Fruit fly (Drosophila melanogaster) whole organism, pupa: ENCODE results near the gene Nuak.

Source experiments
- CG12605 ChIP-seq: fragments of 200-800 bp; sonication (Bioruptor generic); IDR thresholded peaks from 2 replicates; pipeline ENCODE4 v1.3.6; 2022; ENCODE audit warnings: missing biosample characterization, missing genetic modification characterization
- CG32121 ChIP-seq: fragments of 200-800 bp; sonication (Bioruptor generic); IDR thresholded peaks from 2 replicates; pipeline ENCODE4 v1.3.6; 2022; ENCODE audit warnings: missing biosample characterization, missing genetic modification characterization
- CG4496 ChIP-seq: fragments of 200-800 bp; sonication (Bioruptor generic); IDR thresholded peaks from 3 replicates; pipeline ENCODE4 v1.3.6; 2022; ENCODE audit warnings: missing biosample characterization, missing genetic modification characterization
- CG8159 ChIP-seq: fragments of 200-800 bp; sonication (Bioruptor generic); optimal IDR thresholded peaks from 3 replicates; lab custom pipeline; 2018; ENCODE audit warnings: missing biosample characterization, mild to moderate bottlenecking, missing genetic modification characterization, moderate library complexity
- D1 ChIP-seq: fragments of 200-800 bp; sonication (Bioruptor generic); optimal IDR thresholded peaks from 2 replicates; lab custom pipeline; 2018; ENCODE audit warnings: missing biosample characterization, mild to moderate bottlenecking, missing genetic modification characterization, moderate library complexity
- EcR ChIP-seq: fragments of 200-800 bp; sonication (Bioruptor generic); optimal IDR thresholded peaks from 3 replicates; lab custom pipeline; 2019; ENCODE audit warnings: missing biosample characterization, missing genetic modification characterization, mild to moderate bottlenecking, moderate library complexity, missing genetic modification reagents
- Ets98B ChIP-seq: fragments of 200-800 bp; sonication (Bioruptor generic); IDR thresholded peaks from 2 replicates; pipeline ENCODE4 v1.3.6; 2022; ENCODE audit warnings: missing biosample characterization, missing genetic modification characterization
- Pif1A ChIP-seq: fragments of 200-800 bp; sonication (Bioruptor generic); optimal IDR thresholded peaks from 3 replicates; lab custom pipeline; 2016; ENCODE audit warnings: missing biosample characterization, missing genetic modification characterization

dm6 chr3R:10222416-10222815, 41.7 kb upstream of the Nuak start, which contains the start of gene CG12420:
- TF ChIP-seq CG4496 (GFP tag; lab: Robert Waterston, UW) (no peak), CG8159 (no peak), Pif1A (GFP tag; lab: Kevin White, UChicago) (no peak), D1 (no peak), CG12605 (no peak), EcR (GFP tag; lab: Kevin White, UChicago) (no peak), Ets98B (GFP tag; lab: Robert Waterston, UW) (no peak), CG32121 (GFP tag; lab: Robert Waterston, UW) (no peak)
